Fruit fly (Drosophila melanogaster): ENCODE data around the gene Taf4.
A peak's percentile ranks its signal among the peaks of the same experiment; 100 is the strongest.

Gene Taf4

DNA sequence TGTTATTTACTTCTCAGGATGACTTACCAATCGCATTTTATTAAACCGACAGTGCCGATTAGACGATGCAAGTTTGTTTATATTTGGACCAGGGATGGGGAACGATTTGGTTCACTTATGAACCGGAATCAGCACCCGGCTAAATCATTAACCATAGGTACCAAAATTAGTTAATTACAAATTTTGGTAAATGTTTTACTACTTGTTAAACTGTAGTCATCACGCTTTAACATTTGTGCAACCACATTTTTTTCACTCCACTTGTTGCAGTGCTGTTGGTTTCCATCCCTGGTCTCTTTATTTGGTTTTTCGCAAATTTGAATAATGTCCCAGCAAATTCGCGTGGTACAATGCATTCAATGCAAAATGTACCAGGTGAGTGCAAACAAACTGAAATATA lies 7.5 kb upstream of the Taf4 start, which contains the start of the genes IntS9 and CG43295 (continued):
- peak; percentile 67 for TF ChIP-seq cato (GFP tag; optimal IDR thresholded peaks at IDR 0.05; ENCODE audit: borderline replicate concordance)
- peak; percentile 84 for TF ChIP-seq Sox102F (GFP tag; optimal IDR thresholded peaks at IDR 0.05)
- peak; percentile 86 for TF ChIP-seq CG32532 (GFP tag; IDR thresholded peaks at IDR 0.05)
- TF ChIP-seq CG11093 (GFP tag; IDR thresholded peaks at IDR 0.05), result peak; percentile 67; the same call in 1 of the 3 replicates
- TF ChIP-seq CG7987 (GFP tag; optimal IDR thresholded peaks at IDR 0.05), result peak; percentile 56
- TF ChIP-seq lola (GFP tag; optimal IDR thresholded peaks at IDR 0.05), result peak in 1 of 3 experiments; percentile 76
- peak; percentile 83 for TF ChIP-seq trem (tag; optimal IDR thresholded peaks at IDR 0.05)
- peak; percentile 56; the same call in 1 of the 3 replicates for TF ChIP-seq CG11560 (tag; IDR thresholded peaks at IDR 0.05)
- peak; percentile 93 for TF ChIP-seq scrt (GFP tag; optimal IDR thresholded peaks at IDR 0.05)
- TF ChIP-seq sens (GFP tag), result peak; percentile 99
- TF ChIP-seq Bteb2 (GFP tag; optimal IDR thresholded peaks at IDR 0.05), result peak; percentile 80
- TF ChIP-seq CG13296 (GFP tag; optimal IDR thresholded peaks at IDR 0.05), result no peak
- TF ChIP-seq Oaz (GFP tag; IDR thresholded peaks at IDR 0.05), result peak; percentile 74
- TF ChIP-seq az2 (GFP tag; optimal IDR thresholded peaks at IDR 0.05), result peak; percentile 89
- no peak for TF ChIP-seq cg (GFP tag; optimal IDR thresholded peaks at IDR 0.05)
- peak; percentile 49 for TF ChIP-seq pzg (GFP tag; optimal IDR thresholded peaks at IDR 0.05)
- TF ChIP-seq vvl (GFP tag; IDR thresholded peaks at IDR 0.05), result peak; percentile 93
- TF ChIP-seq phol (tag; optimal IDR thresholded peaks at IDR 0.05), result peak; percentile 84
- peak; percentile 89 for TF ChIP-seq CG10654 (GFP tag; optimal IDR thresholded peaks at IDR 0.05)
- TF ChIP-seq C15 (GFP tag; IDR thresholded peaks at IDR 0.05), result peak; percentile 38; the same call in 1 of the 3 replicates
- peak; percentile 85 for TF ChIP-seq ranshi (GFP tag; IDR thresholded peaks at IDR 0.05)
- peak; percentile 79 to 85 for TF ChIP-seq chif (GFP tag; optimal IDR thresholded peaks at IDR 0.05)
- TF ChIP-seq Awh (GFP tag; IDR thresholded peaks at IDR 0.05), result peak; percentile 82
- TF ChIP-seq sim (GFP tag; IDR thresholded peaks at IDR 0.05), result peak; percentile 60; the same call in 1 of the 2 replicates
- peak; percentile 85 for TF ChIP-seq CG10959 (GFP tag; IDR thresholded peaks at IDR 0.05)
- TF ChIP-seq dysf (GFP tag; IDR thresholded peaks at IDR 0.05), result peak; percentile 73
- TF ChIP-seq Blimp-1 (GFP tag; optimal IDR thresholded peaks at IDR 0.05), result no peak
- peak; percentile 76 for TF ChIP-seq CG12744 (GFP tag; optimal IDR thresholded peaks at IDR 0.05)
- peak; percentile 46 for TF ChIP-seq fd64A (GFP tag; optimal IDR thresholded peaks at IDR 0.05)
- TF ChIP-seq cwo (GFP tag; optimal IDR thresholded peaks at IDR 0.05), result no peak
- peak; percentile 55 for TF ChIP-seq CG2202 (tag; optimal IDR thresholded peaks at IDR 0.05)
- TF ChIP-seq sr (GFP tag; IDR thresholded peaks at IDR 0.05), result no peak; the same call in 2 of the 3 replicates
- peak; percentile 69 for TF ChIP-seq CG4282 (GFP tag; optimal IDR thresholded peaks at IDR 0.05)
- peak; percentile 60 for TF ChIP-seq CG31224 (GFP tag; IDR thresholded peaks at IDR 0.05)
- peak; percentile 89 for TF ChIP-seq mam (GFP tag; optimal IDR thresholded peaks at IDR 0.05)
- peak; percentile 70 for TF ChIP-seq CG10267 (tag; optimal IDR thresholded peaks at IDR 0.05)
- peak; percentile 69 for TF ChIP-seq wor (GFP tag; IDR thresholded peaks at IDR 0.05)
- TF ChIP-seq her (GFP tag; optimal IDR thresholded peaks at IDR 0.05), result peak; percentile 77
- no peak for TF ChIP-seq jing (GFP tag; optimal IDR thresholded peaks at IDR 0.05)
- TF ChIP-seq CG13123 (GFP tag; optimal IDR thresholded peaks at IDR 0.05), result peak; percentile 82
- TF ChIP-seq CTCF (GFP tag; optimal IDR thresholded peaks at IDR 0.05), result no peak
- TF ChIP-seq B-H2 (GFP tag; optimal IDR thresholded peaks at IDR 0.05), result no peak
- TF ChIP-seq hbn (GFP tag; IDR thresholded peaks at IDR 0.05; ENCODE audit: partially characterized antibody), result no peak
- TF ChIP-seq Bdp1 (GFP tag; optimal IDR thresholded peaks at IDR 0.05), result peak; percentile 80
- TF ChIP-seq CG30403 (GFP tag; optimal IDR thresholded peaks at IDR 0.05), result peak; percentile 90
- TF ChIP-seq Sry-β (GFP tag; optimal IDR thresholded peaks at IDR 0.05), result peak; percentile 16
- TF ChIP-seq CG14441 (GFP tag; IDR thresholded peaks at IDR 0.05), result peak; percentile 89
- TF ChIP-seq btn (GFP tag; optimal IDR thresholded peaks at IDR 0.05), result peak; percentile 80
- peak; percentile 72 for TF ChIP-seq CG12236 (GFP tag; optimal IDR thresholded peaks at IDR 0.05)
- no peak for TF ChIP-seq CG1529 (GFP tag; optimal IDR thresholded peaks at IDR 0.05)
- peak; percentile 29 for TF ChIP-seq CG31388 (GFP tag; optimal IDR thresholded peaks at IDR 0.05)
- TF ChIP-seq CG32772 (GFP tag; IDR thresholded peaks at IDR 0.05), result peak; percentile 77

Data from whole organism, embryonic.